Worm (Caenorhabditis elegans) whole organism, L4 larva: ENCODE data around the gene T04A6.2.

Source experiments
- ama-1 ChIP-seq: fragments of 150-350 bp; optimal IDR thresholded peaks from 2 replicates; lab custom pipeline; 2014; ENCODE audit warnings: inconsistent platforms, mixed read lengths
- nhr-102 ChIP-seq: sonication (generic microtip); optimal IDR thresholded peaks from 2 replicates; lab custom pipeline; 2016; ENCODE audit warnings: mild to moderate bottlenecking, missing genetic modification characterization, moderate library complexity, missing compliant biosample characterization
- unc-62 ChIP-seq, 3 experiments: fragments of 150-350 bp in 1 of 3; sonication (generic microtip); optimal IDR thresholded peaks in 2 of 3; peaks in 1 of 3; 1 replicate in 1 of 3; 2 replicates in 2 of 3; lab custom pipeline; 2014 to 2017; ENCODE audit warnings: missing biosample characterization in 3 of 3, missing genetic modification characterization in 3 of 3, missing genetic modification reagents in 3 of 3, missing genotype in 1 of 3

DNA sequence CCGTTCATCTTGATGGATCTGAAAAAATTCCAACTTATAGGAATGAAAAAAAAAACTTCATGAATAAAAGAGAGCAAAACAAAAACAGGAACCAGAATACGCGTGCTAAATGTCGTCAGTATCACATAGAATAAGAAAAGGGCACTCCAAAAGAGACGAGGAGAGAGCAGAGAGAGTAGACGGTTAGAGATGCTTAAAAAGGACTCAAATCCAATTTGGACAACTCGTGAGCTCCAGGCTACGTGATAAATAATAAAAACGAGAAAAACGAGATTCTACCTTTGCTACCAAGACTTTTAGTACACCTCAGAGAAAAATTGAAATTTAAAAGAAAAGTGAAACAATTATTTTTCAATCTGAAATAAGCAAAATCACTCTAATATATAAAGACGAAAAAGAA, 28.5 kb downstream of the T04A6.2 start, which contains the start of gene upp-1:
- TF ChIP-seq unc-62 (GFP tag; optimal IDR thresholded peaks at IDR 0.05 in 1 of 2; lab: Kevin White, UChicago) (peak in 1 of 2 experiments; percentile 56), unc-62 (tag; optimal IDR thresholded peaks at IDR 0.05; lab: Kevin White, UChicago) (no peak), ama-1 (no peak), nhr-102 (tag; lab: Kevin White, UChicago) (no peak)
